Fruit fly (Drosophila melanogaster) Kc167 (cell line): ENCODE results near the gene CG9733.

ENCODE experiments used
- Sin3A ChIP-seq: fragments of >200 bp; optimal IDR thresholded peaks from 2 replicates; lab custom pipeline; 2018; ENCODE audit warnings: missing external identifiers
- h ChIP-seq: fragments of >200 bp; optimal IDR thresholded peaks from 3 replicates; lab custom pipeline; 2018; ENCODE audit warnings: missing external identifiers
- insv ChIP-seq: fragments of >200 bp; optimal IDR thresholded peaks from 3 replicates; lab custom pipeline; 2018; ENCODE audit warnings: missing external identifiers

DNA sequence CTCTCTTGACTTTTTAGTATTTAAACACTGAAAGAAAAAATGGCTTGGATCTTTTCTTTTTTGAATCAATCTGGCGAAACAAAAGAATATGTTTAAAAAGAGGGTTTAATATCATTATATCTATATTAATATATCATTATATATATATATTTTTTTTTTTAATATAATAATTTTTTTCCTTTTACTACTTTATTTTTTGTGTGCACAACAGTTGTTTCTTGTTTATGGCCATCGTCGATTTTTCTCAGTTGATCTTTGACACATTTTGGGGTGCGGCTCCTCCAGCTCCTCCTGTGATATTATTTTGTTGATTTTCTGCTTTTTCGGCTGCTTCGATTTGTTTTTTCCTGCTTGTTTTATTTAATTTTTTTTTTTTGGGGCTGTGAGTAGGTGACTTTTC, 48.5 kb upstream of the CG9733 start:
- TF ChIP-seq Sin3A (lab: Kevin White, UChicago), result no peak
- TF ChIP-seq insv (lab: Kevin White, UChicago), result no peak
- TF ChIP-seq h (lab: Kevin White, UChicago), result no peak
